Fruit fly (Drosophila melanogaster): ENCODE data around the gene ATPsynepsilonL.

- TF ChIP-seq usp (GFP tag; optimal IDR thresholded peaks at IDR 0.05) (no peak), tai (GFP tag; optimal IDR thresholded peaks at IDR 0.05) (no peak), Myc (optimal IDR thresholded peaks at IDR 0.05) (no peak), lola (GFP tag; optimal IDR thresholded peaks at IDR 0.05) (no peak), ey (GFP tag; optimal IDR thresholded peaks at IDR 0.05) (no peak), sage (GFP tag; optimal IDR thresholded peaks at IDR 0.05) (no peak), Abd-B (GFP tag; optimal IDR thresholded peaks at IDR 0.05) (no peak)
Observed at dm6 chr3R:10112195-10112594, 9.4 kb upstream of the ATPsynepsilonL start, which contains the start of gene CAH7.
